Worm (Caenorhabditis elegans): ENCODE measurements around the gene cah-5.

DNA sequence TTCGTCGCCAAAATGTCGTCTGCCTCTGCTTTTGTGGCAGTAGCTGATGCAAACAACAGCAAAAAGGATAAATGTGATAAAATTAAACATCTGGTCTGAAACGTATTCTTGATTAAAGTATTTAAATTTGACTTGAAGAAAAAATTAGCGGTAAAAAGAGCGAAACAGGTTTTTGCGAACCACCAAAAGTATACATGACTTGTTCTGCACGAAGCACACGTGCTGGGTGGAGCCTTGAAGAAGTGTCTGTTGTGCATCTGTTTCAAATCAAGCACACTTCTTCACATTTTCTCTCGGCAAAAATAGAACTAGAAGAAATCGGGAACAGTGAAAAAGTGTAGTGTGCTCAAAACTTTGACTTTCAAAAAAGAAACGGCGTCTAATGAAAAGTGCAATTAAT lies 43.4 kb downstream of the cah-5 start, which contains the start of gene B0403.3:
- TF ChIP-seq attf-6 (GFP tag; IDR thresholded peaks at IDR 0.05), result no peak
- TF ChIP-seq F22D6.2 (tag; optimal IDR thresholded peaks at IDR 0.05), result no peak
- TF ChIP-seq ztf-25 (GFP tag; IDR thresholded peaks at IDR 0.05), result no peak
- no peak for TF ChIP-seq dox-1 (GFP tag; IDR thresholded peaks at IDR 0.05)
- TF ChIP-seq D2030.7 (GFP tag; IDR thresholded peaks at IDR 0.05), result no peak
- no peak for TF ChIP-seq snpc-4 (GFP tag; optimal IDR thresholded peaks at IDR 0.05)
- TF ChIP-seq snpc-4 (tag; optimal IDR thresholded peaks at IDR 0.05), result no peak
- TF ChIP-seq him-1 (tag; optimal IDR thresholded peaks at IDR 0.05), result no peak
- no peak for TF ChIP-seq attf-3 (GFP tag; conservative IDR thresholded peaks at IDR 0.05)
- TF ChIP-seq F49E8.2 (tag; optimal IDR thresholded peaks at IDR 0.05; ENCODE audit: insufficient read depth), result no peak
- TF ChIP-seq ama-1 (optimal IDR thresholded peaks at IDR 0.05), result no peak
- no peak for TF ChIP-seq ama-1 (GFP tag; optimal IDR thresholded peaks at IDR 0.05)
- TF ChIP-seq C06A6.2 (GFP tag; conservative IDR thresholded peaks at IDR 0.05), result no peak
- no peak for TF ChIP-seq unc-62 (GFP tag; optimal IDR thresholded peaks at IDR 0.05)
- TF ChIP-seq B0019.2 (GFP tag; conservative IDR thresholded peaks at IDR 0.05), result no peak
- no peak for TF ChIP-seq egl-18 (GFP tag; IDR thresholded peaks at IDR 0.05)

Measured in whole organism, young adult.